Fruit fly (Drosophila melanogaster): Measurements from ENCODE around the gene Ir7d.

The Ir7d gene

DNA sequence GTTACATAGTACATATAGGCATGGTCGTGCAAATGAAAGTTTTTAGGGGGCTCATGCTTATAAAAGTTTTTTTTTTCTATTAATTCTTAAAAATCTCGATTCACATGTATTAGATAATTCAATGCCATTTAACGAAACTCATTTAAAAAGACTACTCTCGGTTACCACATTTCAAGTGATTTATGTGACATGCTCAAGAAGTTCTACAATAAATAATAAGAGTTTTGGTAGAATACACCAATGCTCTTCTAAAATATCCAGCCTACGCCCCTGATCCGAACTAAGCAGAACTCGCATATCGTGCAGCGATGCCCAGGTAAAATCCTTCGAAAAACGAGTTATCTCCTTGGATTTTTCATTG lies 13.9 kb upstream of the Ir7d start (continued):
- TF ChIP-seq lmd (GFP tag; IDR thresholded peaks at IDR 0.05) (no peak), CG5180 (GFP tag; optimal IDR thresholded peaks at IDR 0.05) (no peak), CG17829 (tag; optimal IDR thresholded peaks at IDR 0.05) (peak; percentile 4), YL-1 (GFP tag; optimal IDR thresholded peaks at IDR 0.05) (no peak), chm (GFP tag; IDR thresholded peaks at IDR 0.05) (no peak), CG7745 (tag; optimal IDR thresholded peaks at IDR 0.05) (no peak), dati (GFP tag; IDR thresholded peaks at IDR 0.05) (no peak), CG2678 (tag; optimal IDR thresholded peaks at IDR 0.05) (peak; percentile 29), CG3726 (GFP tag; IDR thresholded peaks at IDR 0.05) (no peak), Hmr (GFP tag; optimal IDR thresholded peaks at IDR 0.05) (no peak), Antp (GFP tag; optimal IDR thresholded peaks at IDR 0.05) (no peak), CG8359 (GFP tag; optimal IDR thresholded peaks at IDR 0.05; ENCODE audit: borderline replicate concordance) (no peak), CG18764 (GFP tag; optimal IDR thresholded peaks at IDR 0.05) (no peak), bsh (GFP tag; optimal IDR thresholded peaks at IDR 0.05) (peak; percentile 15 to 23), da (GFP tag; optimal IDR thresholded peaks at IDR 0.05) (no peak), phol (tag; optimal IDR thresholded peaks at IDR 0.05) (peak; percentile 23), CG16815 (GFP tag; optimal IDR thresholded peaks at IDR 0.05) (peak; percentile 17), CG13287 (GFP tag; IDR thresholded peaks at IDR 0.05; ENCODE audit: partially characterized antibody) (no peak), Dfd (GFP tag; optimal IDR thresholded peaks at IDR 0.05) (no peak), CG18599 (GFP tag; optimal IDR thresholded peaks at IDR 0.05) (no peak), CG18262 (tag; optimal IDR thresholded peaks at IDR 0.05) (peak; percentile 25), CG17361 (GFP tag; IDR thresholded peaks at IDR 0.05) (0 out of 3 replicates have a peak, but pooled peaks have one; percentile 29), ewg (GFP tag; optimal IDR thresholded peaks at IDR 0.05) (no peak), CG2120 (GFP tag; optimal IDR thresholded peaks at IDR 0.05) (peak; percentile 14), aop (GFP tag; IDR thresholded peaks at IDR 0.05) (no peak), CG10267 (tag; optimal IDR thresholded peaks at IDR 0.05) (peak; percentile 10), CG4404 (GFP tag; IDR thresholded peaks at IDR 0.05) (peak; percentile 62), nerfin-1 (tag; optimal IDR thresholded peaks at IDR 0.05) (no peak), ham (GFP tag; IDR thresholded peaks at IDR 0.05) (no peak), CG5953 (GFP tag; IDR thresholded peaks at IDR 0.05) (no peak), p53 (GFP tag; optimal IDR thresholded peaks at IDR 0.05) (no peak), Hmx (GFP tag; optimal IDR thresholded peaks at IDR 0.05) (no peak), row (GFP tag; IDR thresholded peaks at IDR 0.05) (0 out of 3 replicates have a peak, but pooled peaks have one; percentile 16), sob (GFP tag; IDR thresholded peaks at IDR 0.05) (no peak), jigr1 (GFP tag; IDR thresholded peaks at IDR 0.05) (no peak), gem (tag; optimal IDR thresholded peaks at IDR 0.05) (peak; percentile 59), eyg (GFP tag; optimal IDR thresholded peaks at IDR 0.05) (no peak), slou (GFP tag; optimal IDR thresholded peaks at IDR 0.05) (no peak), zfh1 (GFP tag; IDR thresholded peaks at IDR 0.05) (no peak), CG10274 (GFP tag; optimal IDR thresholded peaks at IDR 0.05) (no peak), CG34422 (GFP tag; IDR thresholded peaks at IDR 0.05) (no peak), CG10979 (tag; optimal IDR thresholded peaks at IDR 0.05) (peak; percentile 48), Doc3 (GFP tag; IDR thresholded peaks at IDR 0.05; ENCODE audit: partially characterized antibody) (no peak), Xrp1 (GFP tag; IDR thresholded peaks at IDR 0.05) (peak; percentile 42; the same call in 1 of the 2 replicates), insv (GFP tag; optimal IDR thresholded peaks at IDR 0.05) (peak in 1 of 2 experiments; percentile 26), Camta (GFP tag; optimal IDR thresholded peaks at IDR 0.05) (no peak), CG14014 (GFP tag; IDR thresholded peaks at IDR 0.05) (no peak), exex (tag; optimal IDR thresholded peaks at IDR 0.05) (no peak), HHEX (GFP tag; optimal IDR thresholded peaks at IDR 0.05) (no peak), br (optimal IDR thresholded peaks at IDR 0.05) (no peak), gce (GFP tag; IDR thresholded peaks at IDR 0.05) (no peak), Ets65A (GFP tag) (peak; percentile 10)
